Fruit fly (Drosophila melanogaster): ENCODE data around the gene sgll.

Gene sgll

dm6 chr3R:7809662-7810621 is at the start of gene sgll, which contains the start of gene CG2993:
sgll (plus strand) TSS chr3R:7810532.
CG2993 (minus strand) TSS chr3R:7810014.
- no peak for TF ChIP-seq ttk (optimal IDR thresholded peaks at IDR 0.05)
- TF ChIP-seq Myc (optimal IDR thresholded peaks at IDR 0.05) = no peak
- TF ChIP-seq Sin3A (optimal IDR thresholded peaks at IDR 0.05) = no peak
- TF ChIP-seq h (optimal IDR thresholded peaks at IDR 0.05) = no peak
- TF ChIP-seq psq (optimal IDR thresholded peaks at IDR 0.05) = no peak
- TF ChIP-seq insv (optimal IDR thresholded peaks at IDR 0.05) = no peak

- no peak for TF ChIP-seq Sin3A (optimal IDR thresholded peaks at IDR 0.05)
- TF ChIP-seq h (optimal IDR thresholded peaks at IDR 0.05) = no peak
- TF ChIP-seq ttk (optimal IDR thresholded peaks at IDR 0.05) = no peak
- TF ChIP-seq psq (optimal IDR thresholded peaks at IDR 0.05) = no peak
- no peak for TF ChIP-seq Myc (optimal IDR thresholded peaks at IDR 0.05)
- no peak for TF ChIP-seq insv (optimal IDR thresholded peaks at IDR 0.05)
Measured at dm6 chr3R:7760970-7761558, 49.3 kb upstream of the sgll start.

DNA sequence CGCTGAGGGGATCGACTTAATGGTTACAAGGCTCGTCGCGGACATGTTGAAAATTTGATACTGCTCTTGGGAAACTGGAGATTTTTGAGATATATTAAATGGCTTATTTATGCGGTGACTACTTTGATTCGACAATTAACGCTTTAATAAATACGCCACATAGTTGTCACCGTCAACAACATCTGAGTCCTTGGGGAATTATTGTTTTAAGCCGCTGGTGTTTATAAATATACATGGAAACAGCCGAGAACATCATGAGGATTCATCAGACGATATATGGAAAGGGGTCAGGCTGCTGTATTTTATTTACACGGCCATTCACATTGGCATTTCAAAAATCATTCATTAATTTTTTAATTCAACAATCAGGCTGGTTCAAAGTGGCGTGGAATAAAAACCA is 38.7 kb upstream of the sgll start, which contains the start of gene CG11286:
Gene CG11286, minus strand, starts transcription at position 101 of the 400 bp plus-strand sequence.
- TF ChIP-seq psq (optimal IDR thresholded peaks at IDR 0.05) = no peak
- TF ChIP-seq Sin3A (optimal IDR thresholded peaks at IDR 0.05) = no peak
- no peak for TF ChIP-seq ttk (optimal IDR thresholded peaks at IDR 0.05)
- TF ChIP-seq h (optimal IDR thresholded peaks at IDR 0.05) = no peak
- no peak for TF ChIP-seq Myc (optimal IDR thresholded peaks at IDR 0.05)
- TF ChIP-seq insv (optimal IDR thresholded peaks at IDR 0.05) = no peak

DNA sequence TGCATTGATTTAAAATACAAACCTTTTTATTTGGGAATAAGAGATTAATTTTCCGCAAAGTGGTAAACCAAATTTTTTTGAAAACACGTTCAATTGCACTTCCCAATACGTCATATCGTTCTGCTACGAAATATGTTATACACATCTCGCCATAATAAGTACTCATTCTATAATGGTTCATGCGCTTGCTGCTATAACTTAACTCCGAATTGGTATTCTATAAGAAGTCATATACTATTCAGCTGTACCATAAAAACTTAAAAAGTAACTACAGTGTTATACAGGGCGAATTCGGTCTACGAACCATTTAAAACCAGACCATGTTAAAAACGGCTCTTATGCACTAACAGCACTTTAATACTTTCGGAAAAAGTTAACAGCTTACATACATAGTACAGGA is 30.7 kb upstream of the sgll start:
- no peak for TF ChIP-seq insv (optimal IDR thresholded peaks at IDR 0.05)
- TF ChIP-seq h (optimal IDR thresholded peaks at IDR 0.05) = no peak
- TF ChIP-seq ttk (optimal IDR thresholded peaks at IDR 0.05) = no peak
- TF ChIP-seq psq (optimal IDR thresholded peaks at IDR 0.05) = no peak
- TF ChIP-seq Myc (optimal IDR thresholded peaks at IDR 0.05) = no peak
- TF ChIP-seq Sin3A (optimal IDR thresholded peaks at IDR 0.05) = no peak

DNA sequence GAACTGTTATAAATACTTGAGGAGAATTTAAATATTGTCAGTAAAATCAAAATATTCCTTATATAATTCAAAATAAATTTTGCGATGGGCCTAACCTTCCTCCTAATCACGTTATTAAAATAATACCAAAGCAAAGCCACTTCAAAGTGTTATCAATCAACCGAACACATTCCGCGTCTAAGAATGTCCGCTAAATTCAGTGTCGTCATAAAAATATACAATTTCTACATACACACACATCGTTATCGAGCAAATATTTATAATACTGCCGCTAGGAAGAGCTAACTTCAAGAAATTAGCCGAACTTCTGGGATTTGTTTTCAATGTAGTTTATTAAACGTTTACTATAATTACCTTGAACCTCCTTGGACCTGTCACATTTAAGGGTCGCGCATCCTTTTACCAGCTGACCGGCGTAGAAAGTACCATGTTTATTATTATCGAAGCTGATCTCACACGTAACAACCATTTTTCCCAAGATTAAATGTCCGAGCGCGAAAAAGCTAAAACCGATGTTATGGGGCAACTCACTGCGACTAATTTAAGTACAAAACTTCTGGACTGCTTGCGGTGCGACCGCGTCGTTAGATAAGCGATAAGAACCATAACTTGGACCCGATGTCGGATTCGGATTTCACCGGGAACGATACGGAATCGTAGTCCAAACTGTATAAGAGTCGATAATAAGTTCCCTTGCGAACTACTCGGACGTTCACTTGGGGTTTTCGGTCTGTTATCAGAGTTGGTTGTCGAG is 27.2 kb upstream of the sgll start, which contains the start of gene CG18747:
Gene CG18747, minus strand, starts transcription at position 514 of the 754 bp plus-strand sequence.
- TF ChIP-seq Myc (optimal IDR thresholded peaks at IDR 0.05) = no peak

DNA sequence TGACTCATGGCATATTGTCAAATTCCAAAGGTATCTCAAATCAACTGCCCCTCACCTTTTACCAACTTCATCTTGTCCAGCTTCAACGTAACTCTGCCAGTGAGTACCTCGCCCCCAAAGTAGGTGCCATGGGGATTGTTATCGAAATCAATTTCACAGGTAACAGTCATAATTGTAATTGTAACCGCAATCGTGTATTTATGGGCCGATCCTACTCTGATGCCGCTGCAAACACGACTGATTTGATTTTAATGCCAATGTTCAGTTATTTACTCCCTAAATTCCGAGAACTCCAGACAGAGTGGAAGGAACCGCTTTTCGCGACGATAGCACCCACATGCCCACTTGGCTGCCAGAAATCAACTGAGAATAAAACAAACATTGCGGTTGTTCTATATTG is 24.5 kb upstream of the sgll start, which contains the start of gene CG18745:
Gene CG18745, minus strand, starts transcription at position 336 of the 400 bp plus-strand sequence.
- TF ChIP-seq Sin3A (optimal IDR thresholded peaks at IDR 0.05) (no peak), h (optimal IDR thresholded peaks at IDR 0.05) (no peak), Myc (optimal IDR thresholded peaks at IDR 0.05) (no peak), psq (optimal IDR thresholded peaks at IDR 0.05) (no peak)

DNA sequence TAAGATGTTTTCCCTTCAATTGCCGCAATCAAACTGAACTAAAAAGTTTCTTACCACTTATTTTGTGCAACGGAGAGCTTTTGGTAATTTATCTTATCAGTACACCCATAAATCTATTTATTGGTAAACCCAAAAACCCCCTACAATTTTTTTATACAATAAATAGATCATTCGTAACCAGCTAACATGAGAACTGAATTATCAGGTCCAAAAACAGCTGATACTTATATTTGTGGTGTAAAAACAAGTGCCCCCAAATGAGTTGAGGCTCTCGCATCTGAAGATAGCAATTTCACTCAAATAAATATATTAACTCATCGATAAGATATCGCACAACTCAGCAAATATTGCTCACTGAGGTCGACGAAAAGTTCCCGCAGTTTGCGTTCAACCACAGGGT is 22.4 kb upstream of the sgll start, which contains the start of gene CG18748:
Gene CG18748, minus strand, starts transcription at position 25 of the 400 bp plus-strand sequence.
- no peak for TF ChIP-seq h (optimal IDR thresholded peaks at IDR 0.05)
- no peak for TF ChIP-seq psq (optimal IDR thresholded peaks at IDR 0.05)
- no peak for TF ChIP-seq insv (optimal IDR thresholded peaks at IDR 0.05)
- no peak for TF ChIP-seq Myc (optimal IDR thresholded peaks at IDR 0.05)
- TF ChIP-seq Sin3A (optimal IDR thresholded peaks at IDR 0.05) = no peak
- TF ChIP-seq ttk (optimal IDR thresholded peaks at IDR 0.05) = no peak

DNA sequence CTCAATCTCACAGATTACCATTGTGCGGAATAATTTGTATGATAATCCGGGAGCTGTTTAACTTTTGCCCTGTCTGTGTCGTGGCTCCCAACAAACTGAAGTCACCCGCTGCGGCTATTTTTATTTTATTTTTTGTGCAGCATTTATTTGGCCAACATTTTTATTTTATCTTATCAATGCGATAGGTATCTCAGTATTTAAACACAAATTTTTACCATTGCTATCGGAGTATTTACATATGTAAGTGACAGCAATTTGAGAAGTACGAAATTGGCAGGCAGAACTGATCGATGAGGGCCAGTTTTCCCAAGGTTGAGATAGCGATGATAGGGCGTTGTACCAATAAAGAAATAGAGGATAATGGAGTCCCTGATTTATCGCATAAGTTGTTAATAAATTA is 20.2 kb upstream of the sgll start, which contains the start of gene CG18746:
Gene CG18746, minus strand, starts transcription at position 101 of the 400 bp plus-strand sequence.
- TF ChIP-seq insv (optimal IDR thresholded peaks at IDR 0.05) (no peak), ttk (optimal IDR thresholded peaks at IDR 0.05) (no peak), Myc (optimal IDR thresholded peaks at IDR 0.05) (no peak), psq (optimal IDR thresholded peaks at IDR 0.05) (no peak), Sin3A (optimal IDR thresholded peaks at IDR 0.05) (no peak), h (optimal IDR thresholded peaks at IDR 0.05) (no peak)

DNA sequence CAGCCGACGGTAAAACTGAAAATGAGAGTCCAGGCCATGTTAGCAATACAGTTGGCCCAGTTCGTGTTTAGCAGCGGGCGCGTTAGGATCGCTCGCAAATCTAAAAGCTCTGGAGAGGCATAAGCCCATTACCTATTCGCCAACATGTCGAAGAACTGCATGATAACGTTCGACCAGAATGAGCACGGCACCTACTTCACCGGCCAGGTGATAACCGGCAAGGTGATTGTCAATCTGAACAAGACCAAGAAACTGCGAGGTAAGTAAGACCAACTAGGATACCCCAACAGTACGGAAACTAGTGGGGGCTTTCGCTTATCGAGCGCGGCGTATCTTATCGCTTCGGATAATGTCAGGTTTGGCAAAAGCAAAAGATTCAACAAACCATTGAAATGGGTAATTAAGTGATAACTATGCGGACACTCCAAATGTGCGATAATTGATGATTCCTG is 19.7 kb upstream of the sgll start, which contains the start of gene CG10086:
Gene CG10086, plus strand, starts transcription at position 51 of the 452 bp plus-strand sequence.
- no peak for TF ChIP-seq Sin3A (optimal IDR thresholded peaks at IDR 0.05)
- no peak for TF ChIP-seq Myc (optimal IDR thresholded peaks at IDR 0.05)
- TF ChIP-seq psq (optimal IDR thresholded peaks at IDR 0.05) = no peak
- no peak for TF ChIP-seq insv (optimal IDR thresholded peaks at IDR 0.05)
- TF ChIP-seq h (optimal IDR thresholded peaks at IDR 0.05) = no peak
- TF ChIP-seq ttk (optimal IDR thresholded peaks at IDR 0.05) = no peak

DNA sequence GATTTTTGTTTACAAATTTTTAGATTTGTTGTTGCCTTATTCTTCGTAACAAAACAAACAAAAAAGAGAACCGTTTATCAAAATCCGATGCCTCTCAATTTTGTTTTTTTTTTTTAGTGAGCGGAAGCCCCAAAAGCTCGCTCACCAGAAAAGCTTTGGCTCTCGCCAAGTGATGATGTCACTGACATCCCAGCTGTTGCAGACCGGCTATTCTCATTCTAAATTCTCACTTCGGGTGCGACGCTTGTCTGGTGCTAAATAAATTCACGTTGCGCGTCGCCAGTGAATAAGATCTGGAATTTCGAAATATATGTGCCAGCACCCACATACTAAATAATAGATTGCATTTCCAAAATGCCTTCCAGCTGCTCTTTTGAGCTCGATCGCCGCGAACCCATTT is 16.5 kb upstream of the sgll start, which contains the start of gene CG2641:
Gene CG2641, plus strand, starts transcription at position 215 of the 400 bp plus-strand sequence.
- no peak for TF ChIP-seq Myc (optimal IDR thresholded peaks at IDR 0.05)
- no peak for TF ChIP-seq ttk (optimal IDR thresholded peaks at IDR 0.05)
- TF ChIP-seq h (optimal IDR thresholded peaks at IDR 0.05) = no peak
- TF ChIP-seq psq (optimal IDR thresholded peaks at IDR 0.05) = no peak
- no peak for TF ChIP-seq insv (optimal IDR thresholded peaks at IDR 0.05)
- no peak for TF ChIP-seq Sin3A (optimal IDR thresholded peaks at IDR 0.05)

dm6 chr3R:7798525-7798924 is 11.8 kb upstream of the sgll start, which contains the start of gene CG18744:
CG18744 (minus strand) TSS chr3R:7798771.
- no peak for TF ChIP-seq ttk (optimal IDR thresholded peaks at IDR 0.05)

All from Kc167 (cell line).